Worm (Caenorhabditis elegans) whole organism, mixed stage, embryonic: ENCODE results near the gene C37H5.13.

Experiments used
- M03D4.4 ChIP-seq: sonication (generic microtip); optimal IDR thresholded peaks from 2 replicates; lab custom pipeline; 2017; ENCODE audit warnings: mild to moderate bottlenecking, missing genetic modification characterization, missing compliant biosample characterization
- ham-2 ChIP-seq: fragments of 200-800 bp; sonication (Bioruptor generic); optimal IDR thresholded peaks from 2 replicates; lab custom pipeline; 2018; ENCODE audit warnings: mild to moderate bottlenecking, missing genetic modification characterization, missing compliant biosample characterization
- hlh-1 ChIP-seq: fragments of 150-350 bp; optimal IDR thresholded peaks from 2 replicates; lab custom pipeline; 2014; ENCODE audit warnings: missing biosample characterization, missing genetic modification reagents, missing genetic modification characterization
- nhr-2 ChIP-seq: fragments of 150-350 bp; optimal IDR thresholded peaks from 2 replicates; lab custom pipeline; 2014; ENCODE audit warnings: missing biosample characterization, missing genetic modification characterization
- nhr-237 ChIP-seq: fragments of 150-350 bp; optimal IDR thresholded peaks from 2 replicates; lab custom pipeline; 2014; ENCODE audit warnings: missing biosample characterization, missing genetic modification characterization
- nhr-76 ChIP-seq: sonication (generic microtip); optimal IDR thresholded peaks from 2 replicates; lab custom pipeline; 2017; ENCODE audit warnings: missing biosample characterization, missing genetic modification characterization
- ztf-11 ChIP-seq: fragments of 150-350 bp; optimal IDR thresholded peaks from 2 replicates; lab custom pipeline; 2014; ENCODE audit warnings: missing biosample characterization, missing genetic modification characterization

ce11 chrV:4879251-4879650 lies 16.5 kb upstream of the C37H5.13 start, which contains the start of gene T19H12.15:
- TF ChIP-seq nhr-76 (tag; lab: Kevin White, UChicago): no peak
- no peak for TF ChIP-seq hlh-1 (tag; lab: Kevin White, UChicago)
- no peak for TF ChIP-seq nhr-237
- TF ChIP-seq ham-2 (GFP tag; lab: Kevin White, UChicago): no peak
- no peak for TF ChIP-seq ztf-11 (tag; lab: Kevin White, UChicago)
- TF ChIP-seq M03D4.4 (tag; lab: Kevin White, UChicago): no peak
- TF ChIP-seq nhr-2 (tag; lab: Kevin White, UChicago): no peak
